Worm (Caenorhabditis elegans): Measurements from ENCODE around the gene str-172.

ce11 chrIV:4829641-4830040 lies 37.9 kb downstream of the str-172 start:
- TF ChIP-seq ceh-82 (tag; optimal IDR thresholded peaks at IDR 0.05): no peak
- no peak for TF ChIP-seq fos-1 (tag; optimal IDR thresholded peaks at IDR 0.05)
- no peak for TF ChIP-seq lin-15B (tag; optimal IDR thresholded peaks at IDR 0.05)

Measured in whole organism, L1 larva.